Fruit fly (Drosophila melanogaster): ENCODE measurements around the gene neur.

Gene neur

DNA sequence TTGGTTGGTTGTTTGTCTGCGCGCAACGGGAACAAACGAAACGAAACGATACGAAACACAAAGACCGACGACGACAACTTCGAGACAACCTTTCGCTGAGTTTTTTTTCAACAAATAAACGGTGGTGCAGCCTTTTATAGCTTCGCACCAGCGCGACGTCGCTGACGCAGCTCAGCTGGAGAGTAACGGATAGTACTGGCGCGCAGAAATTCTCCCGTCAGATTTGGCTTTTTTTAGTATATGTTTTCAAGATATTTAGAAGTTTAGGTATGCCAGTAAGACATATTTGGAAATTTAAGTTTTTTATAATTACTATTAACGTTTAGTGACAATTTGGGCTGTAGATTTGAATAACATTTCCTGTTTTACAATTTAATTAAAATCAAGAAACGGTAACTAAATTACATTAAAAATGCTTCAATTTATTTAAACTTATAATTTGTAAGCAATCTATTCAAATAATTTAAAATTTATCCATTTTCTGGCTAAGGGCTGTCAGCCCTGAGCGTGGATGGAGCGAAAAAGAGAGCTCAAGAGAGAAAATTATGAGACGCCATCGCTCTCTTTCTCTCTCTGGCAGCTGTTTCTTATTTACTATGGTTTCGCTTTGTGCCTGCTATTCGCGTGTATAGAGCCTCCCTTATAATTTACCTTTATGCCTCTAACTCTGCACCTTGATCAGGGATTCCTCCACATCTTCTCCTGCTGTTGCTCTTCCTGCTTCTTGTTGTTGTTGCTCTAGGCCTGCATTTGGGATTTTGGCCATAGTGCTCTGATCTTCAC is 5.5 kb downstream of the neur start:
- TF ChIP-seq CG10631 (GFP tag; optimal IDR thresholded peaks at IDR 0.05) (peak; percentile 77), OdsH (GFP tag; optimal IDR thresholded peaks at IDR 0.05) (peak; percentile 78), CG11762 (GFP tag; optimal IDR thresholded peaks at IDR 0.05; ENCODE audit: insufficient read depth) (peak; percentile 70), Hr4 (GFP tag; optimal IDR thresholded peaks at IDR 0.05) (peak; percentile 77), Ets21C (GFP tag; optimal IDR thresholded peaks at IDR 0.05) (peak; percentile 64), CG31627 (GFP tag; optimal IDR thresholded peaks at IDR 0.05) (peak; percentile 62), svp (GFP tag) (peak; percentile 92), CG8119 (GFP tag; IDR thresholded peaks at IDR 0.05) (peak; percentile 88), Eip75B (GFP tag; optimal IDR thresholded peaks at IDR 0.05) (peak; percentile 84), Blimp-1 (GFP tag; optimal IDR thresholded peaks at IDR 0.05) (peak; percentile 72), CG11902 (GFP tag; optimal IDR thresholded peaks at IDR 0.05) (peak; percentile 46), pdm3 (GFP tag; optimal IDR thresholded peaks at IDR 0.05) (peak; percentile 81), vri (GFP tag; optimal IDR thresholded peaks at IDR 0.05) (peak; percentile 63), Smox (GFP tag; optimal IDR thresholded peaks at IDR 0.05) (peak; percentile 84), CG10669 (GFP tag; optimal IDR thresholded peaks at IDR 0.05) (peak; percentile 79), acj6 (GFP tag; optimal IDR thresholded peaks at IDR 0.05) (peak; percentile 81), Sox14 (GFP tag; optimal IDR thresholded peaks at IDR 0.05) (peak; percentile 82), CG1621 (tag; optimal IDR thresholded peaks at IDR 0.05) (peak; percentile 52), fd85E (GFP tag; optimal IDR thresholded peaks at IDR 0.05) (no peak), Hr39 (GFP tag; optimal IDR thresholded peaks at IDR 0.05) (peak; percentile 56), CG3919 (GFP tag; optimal IDR thresholded peaks at IDR 0.05) (peak; percentile 78), CG3032 (tag; optimal IDR thresholded peaks at IDR 0.05) (peak; percentile 91), Gug (GFP tag; IDR thresholded peaks at IDR 0.05) (peak; percentile 49), Ets96B (tag; optimal IDR thresholded peaks at IDR 0.05) (peak; percentile 90), Lpt (GFP tag; optimal IDR thresholded peaks at IDR 0.05) (peak; percentile 76), CG8319 (GFP tag; optimal IDR thresholded peaks at IDR 0.05) (peak; percentile 50), achi (GFP tag; optimal IDR thresholded peaks at IDR 0.05) (peak; percentile 84), CG6276 (GFP tag; optimal IDR thresholded peaks at IDR 0.05) (peak; percentile 91), fd59A (GFP tag; optimal IDR thresholded peaks at IDR 0.05) (peak; percentile 81), Sox102F (GFP tag; optimal IDR thresholded peaks at IDR 0.05) (peak; percentile 83), CG6854 (GFP tag; optimal IDR thresholded peaks at IDR 0.05) (peak; percentile 65), fkh (GFP tag; optimal IDR thresholded peaks at IDR 0.05) (peak; percentile 70), CG6792 (GFP tag; optimal IDR thresholded peaks at IDR 0.05) (peak; percentile 74), dac (GFP tag; optimal IDR thresholded peaks at IDR 0.05) (peak; percentile 69), CG8632 (GFP tag; optimal IDR thresholded peaks at IDR 0.05) (peak; percentile 86), CG7368 (GFP tag; optimal IDR thresholded peaks at IDR 0.05) (peak; percentile 44), topi (GFP tag; optimal IDR thresholded peaks at IDR 0.05) (peak; percentile 88), Hr38 (GFP tag; optimal IDR thresholded peaks at IDR 0.05) (no peak), esn (GFP tag; optimal IDR thresholded peaks at IDR 0.05) (peak; percentile 91), CG6808 (GFP tag; optimal IDR thresholded peaks at IDR 0.05) (peak; percentile 88), Sox15 (GFP tag; optimal IDR thresholded peaks at IDR 0.05) (peak; percentile 52), dsx (GFP tag; optimal IDR thresholded peaks at IDR 0.05; ENCODE audit: poor library complexity, severe bottlenecking) (peak; percentile 83), CG34406 (GFP tag; optimal IDR thresholded peaks at IDR 0.05) (peak; percentile 88), spab (GFP tag; optimal IDR thresholded peaks at IDR 0.05) (peak; percentile 84), eg (GFP tag; IDR thresholded peaks at IDR 0.05) (peak; percentile 77; the same call in 2 of the 3 replicates), CG4318 (GFP tag; optimal IDR thresholded peaks at IDR 0.05) (peak; percentile 76), salr (GFP tag; optimal IDR thresholded peaks at IDR 0.05) (peak in 1 of 2 experiments; percentile 84), CG6163 (GFP tag; IDR thresholded peaks at IDR 0.05) (peak; percentile 70; the same call in 2 of the 3 replicates), Eip78C (GFP tag) (peak; percentile 97), CG9139 (GFP tag; optimal IDR thresholded peaks at IDR 0.05) (peak; percentile 78)
